Fruit fly (Drosophila melanogaster) whole organism, embryonic: Measurements from ENCODE around the gene Acph-1.

Experiments
- Abd-B ChIP-seq: fragments of 200-800 bp; sonication (Bioruptor generic); optimal IDR thresholded peaks from 2 replicates; lab custom pipeline; 2018; ENCODE audit warnings: missing biosample characterization, mild to moderate bottlenecking, missing genetic modification characterization, moderate library complexity
- Aef1 ChIP-seq: fragments of 200-800 bp; sonication (Bioruptor generic); IDR thresholded peaks from 3 replicates; pipeline ENCODE4 v1.3.6; 2022; ENCODE audit warnings: missing biosample characterization, missing genetic modification characterization
- B-H1 ChIP-seq: fragments of 200-800 bp; sonication (Bioruptor generic); IDR thresholded peaks from 3 replicates; pipeline ENCODE4 v1.3.6; 2022; ENCODE audit warnings: missing biosample characterization, missing genetic modification characterization
- CG10321 ChIP-seq: fragments of 200-800 bp; sonication (Bioruptor generic); IDR thresholded peaks from 2 replicates; pipeline ENCODE4 v1.3.6; 2022; ENCODE audit warnings: missing biosample characterization, missing genetic modification characterization
- CG10565 ChIP-seq: fragments of 200-800 bp; sonication (Bioruptor generic); optimal IDR thresholded peaks from 3 replicates; lab custom pipeline; 2016; ENCODE audit warnings: missing biosample characterization, mild to moderate bottlenecking, missing genetic modification characterization
- CG12155 ChIP-seq: fragments of 200-800 bp; sonication (Bioruptor generic); optimal IDR thresholded peaks from 3 replicates; lab custom pipeline; 2016; ENCODE audit warnings: missing biosample characterization, missing genetic modification characterization
- CG1233 ChIP-seq: fragments of 200-800 bp; sonication (Bioruptor generic); optimal IDR thresholded peaks from 4 replicates; lab custom pipeline; 2018; ENCODE audit warnings: missing biosample characterization, mild to moderate bottlenecking, missing genetic modification characterization
- CG13287 ChIP-seq: fragments of 200-800 bp; sonication (Bioruptor generic); IDR thresholded peaks from 2 replicates; pipeline ENCODE4 v1.3.6; 2022; ENCODE audit warnings: missing biosample characterization, missing genetic modification characterization; ENCODE audit not compliant: partially characterized antibody
- CG13424 ChIP-seq: fragments of 200-800 bp; sonication (Bioruptor generic); optimal IDR thresholded peaks from 2 replicates; lab custom pipeline; 2019; ENCODE audit warnings: missing biosample characterization, mild to moderate bottlenecking, missing genetic modification characterization, moderate library complexity
- CG14965 ChIP-seq: fragments of 200-800 bp; sonication (Bioruptor generic); optimal IDR thresholded peaks from 2 replicates; lab custom pipeline; 2016; ENCODE audit warnings: missing biosample characterization, missing genetic modification characterization, borderline replicate concordance
- CG15479 ChIP-seq: fragments of 200-800 bp; sonication (Bioruptor generic); optimal IDR thresholded peaks from 3 replicates; lab custom pipeline; 2019; ENCODE audit warnings: missing biosample characterization, mild to moderate bottlenecking, missing genetic modification characterization, moderate library complexity
- CG1647 ChIP-seq: fragments of 200-800 bp; sonication (Bioruptor generic); optimal IDR thresholded peaks from 3 replicates; lab custom pipeline; 2016; ENCODE audit warnings: missing biosample characterization, missing genetic modification characterization
- CG16779 ChIP-seq: fragments of 200-800 bp; sonication (Bioruptor generic); IDR thresholded peaks from 2 replicates; pipeline ENCODE4 v1.3.6; 2022; ENCODE audit warnings: missing biosample characterization, missing genetic modification characterization
- CG18599 ChIP-seq: fragments of 200-800 bp; sonication (Bioruptor generic); optimal IDR thresholded peaks from 3 replicates; lab custom pipeline; 2017; ENCODE audit warnings: missing biosample characterization, missing genetic modification characterization, mild to moderate bottlenecking, moderate library complexity, missing genetic modification reagents
- CG2116 ChIP-seq: fragments of 200-800 bp; sonication (Bioruptor generic); optimal IDR thresholded peaks from 3 replicates; lab custom pipeline; 2018; ENCODE audit warnings: missing biosample characterization, mild to moderate bottlenecking, missing genetic modification characterization
- CG32532 ChIP-seq: fragments of 200-800 bp; sonication (Bioruptor generic); IDR thresholded peaks from 2 replicates; pipeline ENCODE4 v1.3.6; 2022; ENCODE audit warnings: missing biosample characterization, missing genetic modification characterization
- CG33557 ChIP-seq: fragments of 200-800 bp; sonication (Bioruptor generic); optimal IDR thresholded peaks from 2 replicates; lab custom pipeline; 2019; ENCODE audit warnings: missing biosample characterization, mild to moderate bottlenecking, missing genetic modification characterization, moderate library complexity
- CG3407 ChIP-seq: fragments of 200-800 bp; sonication (Bioruptor generic); optimal IDR thresholded peaks from 2 replicates; lab custom pipeline; 2018; ENCODE audit warnings: missing biosample characterization, mild to moderate bottlenecking, missing genetic modification characterization
- CG34376 ChIP-seq: fragments of 200-800 bp; sonication (Bioruptor generic); optimal IDR thresholded peaks from 2 replicates; lab custom pipeline; 2018; ENCODE audit warnings: missing biosample characterization, mild to moderate bottlenecking, missing genetic modification characterization
- CG7963 ChIP-seq: fragments of 200-800 bp; sonication (Bioruptor generic); IDR thresholded peaks from 3 replicates; pipeline ENCODE4 v1.3.6; 2022; ENCODE audit warnings: missing biosample characterization, missing genetic modification characterization; ENCODE audit not compliant: partially characterized antibody
- CG8089 ChIP-seq: fragments of 200-800 bp; sonication (Bioruptor generic); optimal IDR thresholded peaks from 3 replicates; lab custom pipeline; 2016; ENCODE audit warnings: missing biosample characterization, missing genetic modification characterization
- CG8944 ChIP-seq: fragments of 200-800 bp; sonication (Bioruptor generic); optimal IDR thresholded peaks from 3 replicates; lab custom pipeline; 2016; ENCODE audit warnings: missing biosample characterization, missing genetic modification characterization
- D19A ChIP-seq: fragments of 200-800 bp; optimal IDR thresholded peaks from 3 replicates; lab custom pipeline; 2019; ENCODE audit warnings: missing biosample characterization, mild to moderate bottlenecking, missing genetic modification characterization, moderate library complexity
- Dip2 ChIP-seq: fragments of 200-800 bp; sonication (Bioruptor generic); IDR thresholded peaks from 2 replicates; pipeline ENCODE4 v1.3.6; 2022; ENCODE audit warnings: missing biosample characterization, missing genetic modification characterization
- Doc2 ChIP-seq: fragments of 200-800 bp; sonication (Bioruptor generic); IDR thresholded peaks from 2 replicates; pipeline ENCODE4 v1.3.6; 2022; ENCODE audit warnings: missing biosample characterization, missing genetic modification characterization
- HLH4C ChIP-seq: fragments of 200-800 bp; sonication (Bioruptor generic); IDR thresholded peaks from 3 replicates; pipeline ENCODE4 v1.3.6; 2022; ENCODE audit warnings: missing biosample characterization, missing genetic modification characterization; ENCODE audit not compliant: partially characterized antibody
- HmgD ChIP-seq: fragments of 200-800 bp; sonication (Bioruptor generic); optimal IDR thresholded peaks from 3 replicates; lab custom pipeline; 2016; ENCODE audit warnings: missing biosample characterization, missing genetic modification characterization
- Myb ChIP-seq: fragments of 200-800 bp; sonication (Bioruptor generic); optimal IDR thresholded peaks from 2 replicates; lab custom pipeline; 2016; ENCODE audit warnings: missing biosample characterization, missing genetic modification characterization
- NFAT ChIP-seq: fragments of 200-800 bp; sonication (Bioruptor generic); IDR thresholded peaks from 2 replicates; pipeline ENCODE4 v1.3.6; 2022; ENCODE audit warnings: missing biosample characterization, missing genetic modification characterization
- Scr ChIP-seq: fragments of 200-800 bp; sonication (Bioruptor generic); IDR thresholded peaks from 2 replicates; pipeline ENCODE4 v1.3.6; 2022; ENCODE audit warnings: missing biosample characterization, missing genetic modification characterization; ENCODE audit not compliant: partially characterized antibody
- Spps ChIP-seq: fragments of 200-800 bp; sonication (Bioruptor generic); optimal IDR thresholded peaks from 2 replicates; lab custom pipeline; 2018; ENCODE audit warnings: missing biosample characterization, mild to moderate bottlenecking, missing genetic modification characterization
- Sry-δ ChIP-seq: fragments of 200-800 bp; sonication (Bioruptor generic); optimal IDR thresholded peaks from 2 replicates; lab custom pipeline; 2016; ENCODE audit warnings: missing biosample characterization, missing genetic modification characterization
- br ChIP-seq: fragments of >200 bp; optimal IDR thresholded peaks from 2 replicates; lab custom pipeline; 2017
- chif ChIP-seq, 2 experiments: fragments of 200-800 bp; sonication (Bioruptor generic); optimal IDR thresholded peaks; 3 replicates each; lab custom pipeline; 2016; ENCODE audit warnings: missing biosample characterization in 2 of 2, missing genetic modification characterization in 2 of 2
- dm ChIP-seq: fragments of 200-800 bp; sonication (Bioruptor generic); optimal IDR thresholded peaks from 3 replicates; lab custom pipeline; 2016; ENCODE audit warnings: missing biosample characterization, missing genetic modification characterization
- dpn ChIP-seq, 2 experiments: fragments of 200-800 bp; sonication (Bioruptor generic); optimal IDR thresholded peaks; 3 replicates each; lab custom pipeline; 2016; ENCODE audit warnings: missing biosample characterization in 2 of 2, missing genetic modification characterization in 2 of 2
- en ChIP-seq: fragments of 200-800 bp; sonication (Bioruptor generic); optimal IDR thresholded peaks from 2 replicates; lab custom pipeline; 2016; ENCODE audit warnings: missing biosample characterization, missing genetic modification characterization
- fd3F ChIP-seq: fragments of 200-800 bp; sonication (Bioruptor generic); optimal IDR thresholded peaks from 2 replicates; lab custom pipeline; 2018; ENCODE audit warnings: missing biosample characterization, mild to moderate bottlenecking, missing genetic modification characterization, moderate library complexity
- ftz-f1 ChIP-seq: fragments of 200-800 bp; sonication (Bioruptor generic); optimal IDR thresholded peaks from 2 replicates; lab custom pipeline; 2016; ENCODE audit warnings: missing biosample characterization, missing genetic modification characterization
- gcm2 ChIP-seq: fragments of 200-800 bp; sonication (Bioruptor generic); optimal IDR thresholded peaks from 2 replicates; lab custom pipeline; 2016; ENCODE audit warnings: missing biosample characterization, missing genetic modification characterization
- her ChIP-seq: fragments of 200-800 bp; sonication (Bioruptor generic); optimal IDR thresholded peaks from 2 replicates; lab custom pipeline; 2016; ENCODE audit warnings: missing biosample characterization, missing genetic modification characterization
- lbe ChIP-seq: fragments of 200-800 bp; sonication (Bioruptor generic); optimal IDR thresholded peaks from 2 replicates; lab custom pipeline; 2016; ENCODE audit warnings: missing biosample characterization, mild to moderate bottlenecking, missing genetic modification characterization
- luna ChIP-seq: fragments of 200-800 bp; sonication (Bioruptor generic); optimal IDR thresholded peaks from 2 replicates; lab custom pipeline; 2016; ENCODE audit warnings: missing biosample characterization, missing genetic modification characterization
- pan ChIP-seq, 4 experiments: fragments of >200 bp in 3 of 4; fragments of 200-800 bp in 1 of 4; sonication (Bioruptor generic) in 1 of 4; optimal IDR thresholded peaks in 3 of 4; IDR thresholded peaks in 1 of 4; 2 replicates each; pipeline versions ENCODE4 v1.3.6 to Lab custom; 2017 to 2022; ENCODE audit warnings: missing biosample characterization in 2 of 4, missing genetic modification characterization in 2 of 4, mixed read lengths in 1 of 4
- peb ChIP-seq: fragments of 200-800 bp; sonication (Bioruptor generic); IDR thresholded peaks from 2 replicates; pipeline ENCODE4 v1.3.6; 2022; ENCODE audit warnings: missing biosample characterization, missing genetic modification characterization
- sens-2 ChIP-seq: fragments of 200-800 bp; sonication (Bioruptor generic); IDR thresholded peaks from 2 replicates; pipeline ENCODE4 v1.3.6; 2022; ENCODE audit warnings: missing biosample characterization, missing genetic modification characterization
- slp2 ChIP-seq: fragments of 200-800 bp; sonication (Bioruptor generic); optimal IDR thresholded peaks from 2 replicates; lab custom pipeline; 2016; ENCODE audit warnings: missing biosample characterization, missing genetic modification characterization
- sqz ChIP-seq: fragments of 200-800 bp; sonication (Bioruptor generic); optimal IDR thresholded peaks from 3 replicates; lab custom pipeline; 2018; ENCODE audit warnings: missing biosample characterization, mild to moderate bottlenecking, missing genetic modification characterization
- stc ChIP-seq: fragments of 200-800 bp; sonication (Bioruptor generic); IDR thresholded peaks from 2 replicates; pipeline ENCODE4 v1.3.6; 2022; ENCODE audit warnings: missing biosample characterization, missing genetic modification characterization
- tup ChIP-seq: fragments of 200-800 bp; sonication (Bioruptor generic); optimal IDR thresholded peaks from 2 replicates; lab custom pipeline; 2016; ENCODE audit warnings: missing biosample characterization, mild to moderate bottlenecking, missing genetic modification characterization, moderate library complexity

Acph-1 gene

DNA sequence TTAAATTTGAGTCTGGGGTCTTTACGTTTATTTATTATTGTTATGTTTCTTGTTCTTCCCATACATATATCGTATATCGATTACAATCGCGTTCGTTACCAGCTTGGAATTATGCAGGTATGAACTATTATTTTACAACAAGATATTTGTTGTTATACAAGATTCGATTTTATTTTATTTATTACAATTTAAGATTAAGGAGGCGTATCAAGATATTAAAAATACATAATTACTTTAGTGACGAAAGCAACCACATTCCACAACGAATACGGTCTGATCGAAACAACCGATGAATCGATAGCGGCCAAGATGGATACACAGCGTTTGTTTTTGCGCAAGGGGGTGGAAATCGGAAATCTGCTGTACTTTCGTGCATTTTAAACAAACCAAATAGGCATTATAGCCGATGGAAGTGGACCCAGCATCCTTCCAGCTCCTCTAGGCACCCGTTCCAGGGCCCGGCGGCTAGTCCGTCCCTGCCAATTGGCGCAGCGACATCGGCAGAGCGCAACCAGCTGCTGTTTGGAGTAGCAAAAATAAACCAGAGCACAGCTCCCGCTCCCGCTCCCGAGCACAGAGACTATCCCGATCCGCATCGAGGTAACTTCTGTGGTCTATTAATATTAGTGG, 4.5 kb upstream of the Acph-1 start, which contains the start of the genes CG15525 and CG11504 (continued):
- TF ChIP-seq CG3407 (GFP tag; lab: Kevin White, UChicago): no peak
- peak; percentile 10 for TF ChIP-seq fd3F
- TF ChIP-seq gcm2 (GFP tag; lab: Kevin White, UChicago): no peak
- TF ChIP-seq Dip2 (GFP tag; lab: Robert Waterston, UW): no peak
- TF ChIP-seq dm (GFP tag; lab: Kevin White, UChicago): peak; percentile 15
- peak; percentile 8 for TF ChIP-seq CG8944 (GFP tag; lab: Kevin White, UChicago)
- peak; percentile 74 for TF ChIP-seq Sry-δ (GFP tag; lab: Kevin White, UChicago)
- TF ChIP-seq B-H1 (GFP tag; lab: Robert Waterston, UW): no peak
- peak; percentile 54; the same call in 1 of the 2 replicates for TF ChIP-seq CG32532 (GFP tag; lab: Robert Waterston, UW)
- no peak for TF ChIP-seq slp2 (GFP tag; lab: Kevin White, UChicago)
- no peak for TF ChIP-seq luna (GFP tag; lab: Kevin White, UChicago)
- TF ChIP-seq CG18599 (GFP tag; lab: Kevin White, UChicago): no peak
- peak; percentile 68 to 75 for TF ChIP-seq dpn (GFP tag; optimal IDR thresholded peaks at IDR 0.05; lab: Kevin White, UChicago)
- TF ChIP-seq CG34376 (GFP tag; lab: Kevin White, UChicago): no peak
- no peak for TF ChIP-seq D19A (tag; lab: Kevin White, UChicago)
- peak; percentile 95 for TF ChIP-seq CG13287 (GFP tag; lab: Robert Waterston, UW)
- peak; percentile 91 for TF ChIP-seq HLH4C (GFP tag; lab: Robert Waterston, UW)
- TF ChIP-seq CG2116 (GFP tag; lab: Kevin White, UChicago): peak; percentile 88
- peak in 1 of 2 experiments; percentile 42 for TF ChIP-seq chif (GFP tag; optimal IDR thresholded peaks at IDR 0.05; lab: Kevin White, UChicago)
- peak; percentile 55 for TF ChIP-seq CG12155 (GFP tag; lab: Kevin White, UChicago)
- TF ChIP-seq br: no peak
- peak; percentile 92 for TF ChIP-seq Scr
- peak; percentile 54; the same call in 2 of the 3 replicates for TF ChIP-seq CG7963 (GFP tag; lab: Robert Waterston, UW)
- no peak for TF ChIP-seq pan (optimal IDR thresholded peaks at IDR 0.05; lab: Kevin White, UChicago)
- no peak for TF ChIP-seq pan (GFP tag; optimal IDR thresholded peaks at IDR 0.05 in 1 of 2, IDR thresholded peaks at IDR 0.05 in 1 of 2)
- peak; percentile 86 for TF ChIP-seq Abd-B (GFP tag; lab: Kevin White, UChicago)
- no peak for TF ChIP-seq CG14965 (GFP tag; lab: Kevin White, UChicago)
- TF ChIP-seq CG33557 (GFP tag; lab: Kevin White, UChicago): no peak
- no peak for TF ChIP-seq CG16779 (GFP tag; lab: Robert Waterston, UW)
- TF ChIP-seq Spps (tag; lab: Kevin White, UChicago): peak; percentile 46
- no peak for TF ChIP-seq Doc2
- TF ChIP-seq CG1233 (GFP tag; lab: Kevin White, UChicago): no peak
- TF ChIP-seq sens-2 (GFP tag; lab: Robert Waterston, UW): no peak
- no peak for TF ChIP-seq CG10565
- peak; percentile 16 for TF ChIP-seq CG8089 (GFP tag; lab: Kevin White, UChicago)
- TF ChIP-seq HmgD (GFP tag; lab: Kevin White, UChicago): peak; percentile 10
- no peak for TF ChIP-seq CG10321 (GFP tag; lab: Robert Waterston, UW)
- TF ChIP-seq NFAT: peak; percentile 52; the same call in 1 of the 2 replicates
- no peak for TF ChIP-seq Myb
- no peak for TF ChIP-seq lbe
- no peak for TF ChIP-seq tup
- peak; percentile 39 for TF ChIP-seq CG13424 (tag; lab: Kevin White, UChicago)
- TF ChIP-seq ftz-f1: no peak
- TF ChIP-seq stc (GFP tag; lab: Robert Waterston, UW): no peak; the same call in 1 of the 2 replicates
- no peak for TF ChIP-seq CG1647
- no peak for TF ChIP-seq en (GFP tag; lab: Kevin White, UChicago)
- TF ChIP-seq sqz (GFP tag; lab: Kevin White, UChicago): no peak
- no peak for TF ChIP-seq her (GFP tag; lab: Kevin White, UChicago)
- TF ChIP-seq Aef1: peak; percentile 78
- peak; percentile 79 for TF ChIP-seq CG15479 (GFP tag; lab: Kevin White, UChicago)
- TF ChIP-seq peb: no peak
